Fruit fly (Drosophila melanogaster) whole organism, embryonic: Measurements from ENCODE around the gene Pxn.

Experiments
- Blimp-1 ChIP-seq: fragments of 200-800 bp; sonication (Bioruptor generic); optimal IDR thresholded peaks from 3 replicates; lab custom pipeline; 2018; ENCODE audit warnings: missing biosample characterization, missing genetic modification characterization, mild to moderate bottlenecking, moderate library complexity, missing genetic modification reagents
- CG10147 ChIP-seq: fragments of 200-800 bp; sonication (Bioruptor generic); optimal IDR thresholded peaks from 2 replicates; lab custom pipeline; 2019; ENCODE audit warnings: missing biosample characterization, mild to moderate bottlenecking, missing genetic modification characterization, moderate library complexity
- CG10565 ChIP-seq: fragments of 200-800 bp; sonication (Bioruptor generic); optimal IDR thresholded peaks from 3 replicates; lab custom pipeline; 2016; ENCODE audit warnings: missing biosample characterization, mild to moderate bottlenecking, missing genetic modification characterization
- CG13287 ChIP-seq: fragments of 200-800 bp; sonication (Bioruptor generic); IDR thresholded peaks from 2 replicates; pipeline ENCODE4 v1.3.6; 2022; ENCODE audit warnings: missing biosample characterization, missing genetic modification characterization; ENCODE audit not compliant: partially characterized antibody
- CG14860 ChIP-seq: fragments of 200-800 bp; sonication (Bioruptor generic); IDR thresholded peaks from 3 replicates; pipeline ENCODE4 v1.3.6; 2022; ENCODE audit warnings: missing biosample characterization, missing genetic modification characterization; ENCODE audit not compliant: partially characterized antibody
- CG17359 ChIP-seq: fragments of 200-800 bp; sonication (Bioruptor generic); optimal IDR thresholded peaks from 3 replicates; lab custom pipeline; 2018; ENCODE audit warnings: missing biosample characterization, mild to moderate bottlenecking, missing genetic modification characterization, moderate library complexity
- CG1832 ChIP-seq: fragments of 200-800 bp; sonication (Bioruptor generic); optimal IDR thresholded peaks from 2 replicates; lab custom pipeline; 2017; ENCODE audit warnings: missing biosample characterization, mild to moderate bottlenecking, missing genetic modification characterization, inconsistent platforms
- CG2129 ChIP-seq: fragments of 200-800 bp; sonication (Bioruptor generic); IDR thresholded peaks from 2 replicates; pipeline ENCODE4 v1.3.6; 2022; ENCODE audit warnings: missing biosample characterization, missing genetic modification characterization; ENCODE audit not compliant: partially characterized antibody
- CG2199 ChIP-seq: fragments of 200-800 bp; sonication (Bioruptor generic); IDR thresholded peaks from 3 replicates; pipeline ENCODE4 v1.3.6; 2022; ENCODE audit warnings: missing biosample characterization, missing genetic modification characterization
- CG30020 ChIP-seq: fragments of 200-800 bp; optimal IDR thresholded peaks from 2 replicates; lab custom pipeline; 2019; ENCODE audit warnings: missing biosample characterization, mild to moderate bottlenecking, missing genetic modification characterization, moderate library complexity
- CG34224 ChIP-seq: fragments of 200-800 bp; sonication (Bioruptor generic); IDR thresholded peaks from 3 replicates; pipeline ENCODE4 v1.3.6; 2022; ENCODE audit warnings: missing biosample characterization, missing genetic modification characterization; ENCODE audit not compliant: partially characterized antibody
- CG42726 ChIP-seq: fragments of 200-800 bp; sonication (Bioruptor generic); IDR thresholded peaks from 2 replicates; pipeline ENCODE4 v1.3.6; 2022; ENCODE audit warnings: missing biosample characterization, missing genetic modification characterization; ENCODE audit not compliant: partially characterized antibody
- CG4820 ChIP-seq: fragments of 200-800 bp; sonication (Bioruptor generic); optimal IDR thresholded peaks from 3 replicates; lab custom pipeline; 2016; ENCODE audit warnings: missing biosample characterization, missing genetic modification characterization
- CG6791 ChIP-seq: fragments of 200-800 bp; sonication (Bioruptor generic); IDR thresholded peaks from 3 replicates; pipeline ENCODE4 v1.3.6; 2022; ENCODE audit warnings: missing biosample characterization, missing genetic modification characterization; ENCODE audit not compliant: partially characterized antibody
- CG6813 ChIP-seq: fragments of 200-800 bp; sonication (Bioruptor generic); optimal IDR thresholded peaks from 2 replicates; lab custom pipeline; 2017; ENCODE audit warnings: missing biosample characterization, missing genetic modification characterization, mild to moderate bottlenecking, moderate library complexity, missing genetic modification reagents
- CG9876 ChIP-seq: fragments of 200-800 bp; sonication (Bioruptor generic); optimal IDR thresholded peaks from 2 replicates; lab custom pipeline; 2016; ENCODE audit warnings: missing biosample characterization, missing genetic modification characterization
- CoRest ChIP-seq: fragments of 200-800 bp; sonication (Bioruptor generic); optimal IDR thresholded peaks from 3 replicates; lab custom pipeline; 2018; ENCODE audit warnings: missing biosample characterization, mild to moderate bottlenecking, missing genetic modification characterization, moderate library complexity
- Dfd ChIP-seq, 2 experiments: fragments of >200 bp; optimal IDR thresholded peaks; 2 replicates each; lab custom pipeline; 2017; ENCODE audit warnings: missing biosample characterization in 2 of 2, missing genetic modification characterization in 2 of 2
- Doc3 ChIP-seq: fragments of 200-800 bp; sonication (Bioruptor generic); IDR thresholded peaks from 3 replicates; pipeline ENCODE4 v1.3.6; 2022; ENCODE audit warnings: missing biosample characterization, missing genetic modification characterization; ENCODE audit not compliant: partially characterized antibody
- HLH4C ChIP-seq: fragments of 200-800 bp; sonication (Bioruptor generic); IDR thresholded peaks from 3 replicates; pipeline ENCODE4 v1.3.6; 2022; ENCODE audit warnings: missing biosample characterization, missing genetic modification characterization; ENCODE audit not compliant: partially characterized antibody
- Hr78 ChIP-seq, 2 experiments: fragments of 200-800 bp in 1 of 2; fragments of >200 bp in 1 of 2; sonication (Bioruptor generic) in 1 of 2; optimal IDR thresholded peaks; 2 replicates each; lab custom pipeline; 2017 to 2019; ENCODE audit warnings: missing biosample characterization in 2 of 2, missing genetic modification characterization in 2 of 2, mild to moderate bottlenecking in 1 of 2, moderate library complexity in 1 of 2
- Med ChIP-seq: fragments of 200-800 bp; sonication (Bioruptor generic); peaks from one replicate; lab custom pipeline; 2016; ENCODE audit warnings: missing biosample characterization, missing genetic modification characterization, mild to moderate bottlenecking, inconsistent platforms, moderate library complexity
- Nf-YC ChIP-seq: fragments of 200-800 bp; optimal IDR thresholded peaks from 3 replicates; lab custom pipeline; 2019; ENCODE audit warnings: missing biosample characterization, mild to moderate bottlenecking, missing genetic modification characterization, moderate library complexity
- Scr ChIP-seq: fragments of 200-800 bp; sonication (Bioruptor generic); IDR thresholded peaks from 2 replicates; pipeline ENCODE4 v1.3.6; 2022; ENCODE audit warnings: missing biosample characterization, missing genetic modification characterization; ENCODE audit not compliant: partially characterized antibody
- abd-A ChIP-seq: fragments of 200-800 bp; sonication (Bioruptor generic); optimal IDR thresholded peaks from 3 replicates; lab custom pipeline; 2019; ENCODE audit warnings: missing biosample characterization, mild to moderate bottlenecking, missing genetic modification characterization, moderate library complexity
- ato ChIP-seq: fragments of 200-800 bp; sonication (Bioruptor generic); IDR thresholded peaks from 2 replicates; pipeline ENCODE4 v1.3.6; 2022; ENCODE audit warnings: missing biosample characterization, missing genetic modification characterization; ENCODE audit not compliant: partially characterized antibody
- bbx ChIP-seq: fragments of 200-800 bp; sonication (Bioruptor generic); IDR thresholded peaks from 2 replicates; pipeline ENCODE4 v1.3.6; 2022; ENCODE audit warnings: missing biosample characterization, missing genetic modification characterization; ENCODE audit not compliant: partially characterized antibody
- cg ChIP-seq: fragments of 200-800 bp; sonication (Bioruptor generic); optimal IDR thresholded peaks from 3 replicates; lab custom pipeline; 2019; ENCODE audit warnings: missing biosample characterization, mild to moderate bottlenecking, missing genetic modification characterization, moderate library complexity
- chinmo ChIP-seq: fragments of 200-800 bp; sonication (Bioruptor generic); IDR thresholded peaks from 4 replicates; pipeline ENCODE4 v1.3.6; 2022; ENCODE audit warnings: missing biosample characterization, missing genetic modification characterization; ENCODE audit not compliant: partially characterized antibody
- hb ChIP-seq: fragments of 200-800 bp; sonication (Bioruptor generic); IDR thresholded peaks from 3 replicates; pipeline ENCODE4 v1.3.6; 2022; ENCODE audit warnings: missing biosample characterization, missing genetic modification characterization; ENCODE audit not compliant: partially characterized antibody
- hbn ChIP-seq: fragments of 200-800 bp; sonication (Bioruptor generic); IDR thresholded peaks from 2 replicates; pipeline ENCODE4 v1.3.6; 2022; ENCODE audit warnings: missing biosample characterization, missing genetic modification characterization; ENCODE audit not compliant: partially characterized antibody
- ind ChIP-seq: fragments of 200-800 bp; sonication (Bioruptor generic); optimal IDR thresholded peaks from 3 replicates; lab custom pipeline; 2016; ENCODE audit warnings: missing biosample characterization, missing genetic modification characterization
- inv ChIP-seq: fragments of 200-800 bp; sonication (Bioruptor generic); IDR thresholded peaks from 2 replicates; pipeline ENCODE4 v1.3.6; 2022; ENCODE audit warnings: missing biosample characterization, missing genetic modification characterization; ENCODE audit not compliant: partially characterized antibody
- nerfin-1 ChIP-seq: fragments of 200-800 bp; sonication (Bioruptor generic); optimal IDR thresholded peaks from 3 replicates; lab custom pipeline; 2019; ENCODE audit warnings: missing biosample characterization, mild to moderate bottlenecking, missing genetic modification characterization, moderate library complexity
- org-1 ChIP-seq: fragments of 200-800 bp; sonication (Bioruptor generic); optimal IDR thresholded peaks from 2 replicates; lab custom pipeline; 2017; ENCODE audit warnings: missing biosample characterization, missing genetic modification characterization
- scrt ChIP-seq: fragments of 200-800 bp; sonication (Bioruptor generic); optimal IDR thresholded peaks from 2 replicates; lab custom pipeline; 2018; ENCODE audit warnings: missing biosample characterization, mild to moderate bottlenecking, missing genetic modification characterization, moderate library complexity
- sima ChIP-seq: fragments of 200-800 bp; sonication (Bioruptor generic); optimal IDR thresholded peaks from 2 replicates; lab custom pipeline; 2016; ENCODE audit warnings: missing biosample characterization, missing genetic modification characterization
- sna ChIP-seq: fragments of 200-800 bp; sonication (Bioruptor generic); IDR thresholded peaks from 2 replicates; pipeline ENCODE4 v1.3.6; 2022; ENCODE audit warnings: missing biosample characterization, missing genetic modification characterization; ENCODE audit not compliant: partially characterized antibody
- tll ChIP-seq, 2 experiments: fragments of 200-800 bp in 1 of 2; fragments of >200 bp in 1 of 2; sonication (Bioruptor generic) in 1 of 2; optimal IDR thresholded peaks; 2 replicates each; lab custom pipeline; 2017 to 2019; ENCODE audit warnings: missing biosample characterization in 2 of 2, missing genetic modification characterization in 2 of 2, mild to moderate bottlenecking in 1 of 2, moderate library complexity in 1 of 2
- tna ChIP-seq: fragments of 200-800 bp; sonication (Bioruptor generic); IDR thresholded peaks from 2 replicates; pipeline ENCODE4 v1.3.6; 2022; ENCODE audit warnings: missing biosample characterization, missing genetic modification characterization; ENCODE audit not compliant: partially characterized antibody
- unc-4 ChIP-seq: fragments of 200-800 bp; sonication (Bioruptor generic); IDR thresholded peaks from 2 replicates; pipeline ENCODE4 v1.3.6; 2022; ENCODE audit warnings: missing biosample characterization, missing genetic modification characterization; ENCODE audit not compliant: partially characterized antibody
- vnd ChIP-seq: fragments of 200-800 bp; sonication (Bioruptor generic); IDR thresholded peaks from 3 replicates; pipeline ENCODE4 v1.3.6; 2022; ENCODE audit warnings: missing biosample characterization, missing genetic modification characterization; ENCODE audit not compliant: partially characterized antibody

Gene Pxn

DNA sequence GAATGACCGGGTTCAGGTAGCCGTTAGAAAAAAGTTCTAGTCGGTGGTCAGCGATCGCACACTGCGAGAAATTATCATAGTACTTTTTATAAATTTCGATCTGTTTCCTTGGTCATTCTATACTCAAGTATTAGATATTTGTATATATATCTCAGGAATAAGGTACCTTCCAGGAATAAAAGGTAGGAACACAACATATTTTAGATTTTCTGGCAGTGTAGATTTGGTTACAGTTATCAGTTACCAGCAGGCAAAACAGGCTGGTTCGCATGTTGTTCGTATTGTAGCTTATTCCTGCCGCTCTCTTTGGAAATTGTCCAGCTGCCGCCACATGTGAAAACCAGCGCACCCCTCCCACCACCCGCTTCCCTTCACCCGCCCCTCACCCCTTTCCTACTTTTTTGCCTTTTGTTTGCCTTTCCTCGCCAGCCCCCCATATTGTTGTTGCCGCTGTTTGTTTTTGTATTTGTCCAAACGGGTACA is 48.5 kb downstream of the Pxn start (continued):
- TF ChIP-seq Nf-YC: peak; percentile 43
- TF ChIP-seq CG1832 (GFP tag; lab: Kevin White, UChicago): no peak

- TF ChIP-seq tna (GFP tag; lab: Robert Waterston, UW): peak; percentile 28; the same call in 1 of the 2 replicates
- TF ChIP-seq inv (GFP tag; lab: Robert Waterston, UW): peak; percentile 16; the same call in 1 of the 2 replicates
- no peak for TF ChIP-seq CG4820 (GFP tag; lab: Kevin White, UChicago)
- no peak for TF ChIP-seq CG30020
- TF ChIP-seq tll (GFP tag; optimal IDR thresholded peaks at IDR 0.05; lab: Kevin White, UChicago): no peak
- peak; percentile 83; the same call in 2 of the 3 replicates for TF ChIP-seq Doc3 (GFP tag; lab: Robert Waterston, UW)
- TF ChIP-seq CG14860 (GFP tag; lab: Robert Waterston, UW): peak; percentile 64; the same call in 2 of the 3 replicates
- TF ChIP-seq Blimp-1 (GFP tag; lab: Kevin White, UChicago): no peak
- TF ChIP-seq abd-A (tag; lab: Kevin White, UChicago): peak; percentile 19
- 0 out of 3 replicates have a peak, but pooled peaks have one; percentile 62 for TF ChIP-seq hb
- no peak for TF ChIP-seq CG6813 (GFP tag; lab: Kevin White, UChicago)
- no peak for TF ChIP-seq CG9876 (GFP tag; lab: Kevin White, UChicago)
- peak; percentile 55; the same call in 1 of the 2 replicates for TF ChIP-seq CG42726
- no peak for TF ChIP-seq nerfin-1 (tag; lab: Kevin White, UChicago)
- TF ChIP-seq Scr: peak; percentile 71
- TF ChIP-seq CG10565 (GFP tag; lab: Kevin White, UChicago): no peak
- no peak for TF ChIP-seq CG10147 (GFP tag; lab: Kevin White, UChicago)
- TF ChIP-seq ato (GFP tag; lab: Robert Waterston, UW): peak; percentile 71
- peak; percentile 54; the same call in 1 of the 3 replicates for TF ChIP-seq HLH4C (GFP tag; lab: Robert Waterston, UW)
- TF ChIP-seq cg (GFP tag; lab: Kevin White, UChicago): peak; percentile 21
- no peak for TF ChIP-seq ind
- TF ChIP-seq CG34224 (GFP tag; lab: Robert Waterston, UW): peak; percentile 38; the same call in 2 of the 3 replicates
- TF ChIP-seq vnd (GFP tag; lab: Robert Waterston, UW): peak; percentile 60; the same call in 2 of the 3 replicates
- peak; percentile 43 for TF ChIP-seq Med (GFP tag; lab: Kevin White, UChicago)
- TF ChIP-seq CG2129 (GFP tag; lab: Robert Waterston, UW): peak; percentile 50
- TF ChIP-seq sna (GFP tag; lab: Robert Waterston, UW): peak; percentile 76
- no peak for TF ChIP-seq org-1
- no peak for TF ChIP-seq CG17359
- TF ChIP-seq bbx: peak; percentile 84
- peak; percentile 21 for TF ChIP-seq scrt (GFP tag; lab: Kevin White, UChicago)
- TF ChIP-seq CG13287 (GFP tag; lab: Robert Waterston, UW): peak; percentile 41
- peak in 1 of 2 experiments; percentile 37 for TF ChIP-seq Dfd (GFP tag; optimal IDR thresholded peaks at IDR 0.05; lab: Kevin White, UChicago)
- TF ChIP-seq Hr78 (GFP tag; optimal IDR thresholded peaks at IDR 0.05; lab: Kevin White, UChicago): peak in 1 of 2 experiments; percentile 39
- 0 out of 3 replicates have a peak, but pooled peaks have one; percentile 45 for TF ChIP-seq CG2199 (GFP tag; lab: Robert Waterston, UW)
- no peak for TF ChIP-seq sima (GFP tag; lab: Kevin White, UChicago)
- no peak for TF ChIP-seq CoRest (tag; lab: Kevin White, UChicago)
- TF ChIP-seq chinmo (GFP tag; lab: Robert Waterston, UW): 0 out of 4 replicates have a peak, but pooled peaks have one; percentile 27
- peak; percentile 77 for TF ChIP-seq hbn (GFP tag; lab: Robert Waterston, UW)
- peak; percentile 77 for TF ChIP-seq CG6791 (GFP tag; lab: Robert Waterston, UW)
- peak; percentile 47 for TF ChIP-seq unc-4 (GFP tag; lab: Robert Waterston, UW)
These were observed 50.2 kb downstream of the Pxn start for dm6 chr3L:2579557-2580224.
